4 worm cellular contexts compared by ENCODE assay signal in genomic region chrX:2975421-2975820, ce11.
A peak's percentile ranks its signal among the peaks of the same experiment; 100 is the strongest.
TF ChIP-seq lines count a peak whose summit lies in the region.

No protein-coding gene starts in this region.

TF ChIP-seq in whole organism, L1 larva, 84 proteins besides CTCF, POLR2A, EP300 and RAD21 (continues in another document):
- TF ChIP-seq lsy-2 (tag; optimal IDR thresholded peaks at IDR 0.05; lab: Kevin White, UChicago) (peak in 1 of 2 experiments; percentile 17), nhr-28 (tag; optimal IDR thresholded peaks at IDR 0.05; lab: Kevin White, UChicago) (no peak), fkh-4 (tag; optimal IDR thresholded peaks at IDR 0.05; lab: Kevin White, UChicago; ENCODE audit: borderline replicate concordance) (no peak), pag-3 (tag; optimal IDR thresholded peaks at IDR 0.05; lab: Kevin White, UChicago; ENCODE audit: borderline replicate concordance, insufficient read depth) (peak; percentile 8), dsc-1 (tag; optimal IDR thresholded peaks at IDR 0.05; lab: Kevin White, UChicago) (peak; percentile 52), nhr-19 (GFP tag; conservative IDR thresholded peaks at IDR 0.05; lab: Robert Waterston, UW) (no peak), rnt-1 (tag; optimal IDR thresholded peaks at IDR 0.05; lab: Kevin White, UChicago) (peak; percentile 64), sox-4 (tag; optimal IDR thresholded peaks at IDR 0.05; lab: Kevin White, UChicago) (no peak), snu-23 (GFP tag; optimal IDR thresholded peaks at IDR 0.05; lab: Kevin White, UChicago) (peak; percentile 13), ceh-63 (GFP tag; optimal IDR thresholded peaks at IDR 0.05; lab: Kevin White, UChicago) (no peak), nhr-237 (tag; optimal IDR thresholded peaks at IDR 0.05; lab: Kevin White, UChicago) (no peak), xbp-1 (tag; optimal IDR thresholded peaks at IDR 0.05; lab: Kevin White, UChicago) (peak; percentile 8), nhr-77 (tag; optimal IDR thresholded peaks at IDR 0.05; lab: Kevin White, UChicago) (no peak), tlp-1 (tag; optimal IDR thresholded peaks at IDR 0.05; lab: Kevin White, UChicago) (no peak), lin-39 (tag; optimal IDR thresholded peaks at IDR 0.05; lab: Kevin White, UChicago) (no peak), fkh-10 (GFP tag; optimal IDR thresholded peaks at IDR 0.05; lab: Kevin White, UChicago) (no peak), elt-2 (tag; optimal IDR thresholded peaks at IDR 0.05; lab: Kevin White, UChicago) (no peak), ama-1 (optimal IDR thresholded peaks at IDR 0.05; lab: Kevin White, UChicago) (no peak), unc-130 (tag; optimal IDR thresholded peaks at IDR 0.05; lab: Kevin White, UChicago) (no peak), isw-1 (GFP tag; IDR thresholded peaks at IDR 0.05; lab: Robert Waterston, UW) (no peak), fkh-8 (tag; optimal IDR thresholded peaks at IDR 0.05; lab: Kevin White, UChicago) (no peak), aly-2 (tag; optimal IDR thresholded peaks at IDR 0.05; lab: Kevin White, UChicago) (no peak), nhr-76 (tag; optimal IDR thresholded peaks at IDR 0.05; lab: Kevin White, UChicago) (no peak)

TF ChIP-seq in whole organism, L2 larva, 48 proteins besides CTCF, POLR2A, EP300 and RAD21 (continues in another document):
- TF ChIP-seq mdl-1 (tag; optimal IDR thresholded peaks at IDR 0.05; lab: Kevin White, UChicago) (no peak), ZK546.5 (tag; optimal IDR thresholded peaks at IDR 0.05; lab: Kevin White, UChicago) (no peak), aly-2 (tag; optimal IDR thresholded peaks at IDR 0.05; lab: Kevin White, UChicago) (no peak), fos-1 (tag; optimal IDR thresholded peaks at IDR 0.05; lab: Kevin White, UChicago) (no peak), crh-2 (tag; optimal IDR thresholded peaks at IDR 0.05; lab: Kevin White, UChicago) (no peak), ama-1 (optimal IDR thresholded peaks at IDR 0.05; lab: Kevin White, UChicago) (no peak), nhr-237 (tag; optimal IDR thresholded peaks at IDR 0.05; lab: Kevin White, UChicago) (no peak), ztf-4 (tag; optimal IDR thresholded peaks at IDR 0.05; lab: Kevin White, UChicago) (peak; percentile 8), unc-55 (GFP tag; optimal IDR thresholded peaks at IDR 0.05; lab: Kevin White, UChicago) (no peak), lin-39 (tag; optimal IDR thresholded peaks at IDR 0.05; lab: Kevin White, UChicago) (no peak), unc-39 (tag; optimal IDR thresholded peaks at IDR 0.05; lab: Kevin White, UChicago) (no peak), zag-1 (tag; optimal IDR thresholded peaks at IDR 0.05; lab: Kevin White, UChicago) (no peak), R02D3.7 (tag; optimal IDR thresholded peaks at IDR 0.05; lab: Kevin White, UChicago) (no peak), nhr-12 (tag; optimal IDR thresholded peaks at IDR 0.05; lab: Kevin White, UChicago) (no peak), nhr-11 (tag; optimal IDR thresholded peaks at IDR 0.05; lab: Kevin White, UChicago) (no peak), gmeb-1 (tag; optimal IDR thresholded peaks at IDR 0.05; lab: Kevin White, UChicago) (no peak), lin-13 (GFP tag; optimal IDR thresholded peaks at IDR 0.05; lab: Kevin White, UChicago) (no peak), nhr-129 (tag; optimal IDR thresholded peaks at IDR 0.05; lab: Kevin White, UChicago) (peak; percentile 49), unc-62 (GFP tag; optimal IDR thresholded peaks at IDR 0.05; lab: Kevin White, UChicago) (no peak), blmp-1 (tag; optimal IDR thresholded peaks at IDR 0.05; lab: Kevin White, UChicago; ENCODE audit: insufficient read depth) (no peak), sem-4 (tag; optimal IDR thresholded peaks at IDR 0.05; lab: Kevin White, UChicago) (no peak), ceh-16 (tag; optimal IDR thresholded peaks at IDR 0.05; lab: Kevin White, UChicago) (no peak), ceh-82 (tag; optimal IDR thresholded peaks at IDR 0.05; lab: Kevin White, UChicago) (no peak), sma-9 (GFP tag; optimal IDR thresholded peaks at IDR 0.05; lab: Kevin White, UChicago) (peak; percentile 37), sma-9 (tag; optimal IDR thresholded peaks at IDR 0.05; lab: Kevin White, UChicago) (no peak), nhr-21 (tag; optimal IDR thresholded peaks at IDR 0.05; lab: Kevin White, UChicago) (no peak)

TF ChIP-seq in whole organism, late embryonic, 69 proteins besides CTCF, POLR2A, EP300 and RAD21:
- TF ChIP-seq che-1 (tag; optimal IDR thresholded peaks at IDR 0.05; lab: Kevin White, UChicago), result no peak
- no peak for TF ChIP-seq ama-1 (optimal IDR thresholded peaks at IDR 0.05; lab: Kevin White, UChicago)
- TF ChIP-seq unc-55 (GFP tag; optimal IDR thresholded peaks at IDR 0.05; lab: Kevin White, UChicago), result peak; percentile 24
- TF ChIP-seq odd-2 (tag; optimal IDR thresholded peaks at IDR 0.05; lab: Kevin White, UChicago), result no peak
- TF ChIP-seq ceh-30 (tag; optimal IDR thresholded peaks at IDR 0.05; lab: Kevin White, UChicago), result no peak
- TF ChIP-seq ceh-31 (tag; optimal IDR thresholded peaks at IDR 0.05; lab: Kevin White, UChicago), result no peak
- no peak for TF ChIP-seq hlh-8 (tag; optimal IDR thresholded peaks at IDR 0.05; lab: Kevin White, UChicago)
- no peak for TF ChIP-seq T23F11.4 (GFP tag; optimal IDR thresholded peaks at IDR 0.05; lab: Kevin White, UChicago)

TF ChIP-seq in whole organism, mixed stage, embryonic, 35 proteins besides CTCF, POLR2A, EP300 and RAD21:
- TF ChIP-seq nhr-12 (tag; optimal IDR thresholded peaks at IDR 0.05; lab: Kevin White, UChicago) (no peak), unc-62 (GFP tag; optimal IDR thresholded peaks at IDR 0.05; lab: Kevin White, UChicago) (peak; percentile 23), hlh-1 (tag; optimal IDR thresholded peaks at IDR 0.05; lab: Kevin White, UChicago) (peak; percentile 47)

Comparison
In these comparisons a context has a peak if more than half of its experiments do, and no peak if none do; other contexts are left out.
1. Of the 10 proteins assayed by ChIP-seq in both whole organism, L1 larva and whole organism, late embryonic: peak only in whole organism, L1 larva: pag-3 and rnt-1; only in whole organism, late embryonic: none; in both: none; in neither: 8.